Fruit fly (Drosophila melanogaster) whole organism, embryonic: ENCODE data around the gene CG14331.

ENCODE experiments used
- B-H1 ChIP-seq: fragments of 200-800 bp; sonication (Bioruptor generic); IDR thresholded peaks from 3 replicates; pipeline ENCODE4 v1.3.6; 2022; ENCODE audit warnings: missing biosample characterization, missing genetic modification characterization
- CG10267 ChIP-seq: fragments of 200-800 bp; sonication (Bioruptor generic); optimal IDR thresholded peaks from 2 replicates; lab custom pipeline; 2018; ENCODE audit warnings: missing biosample characterization, mild to moderate bottlenecking, missing genetic modification characterization, moderate library complexity
- CG10431 ChIP-seq: fragments of 200-800 bp; sonication (Bioruptor generic); optimal IDR thresholded peaks from 3 replicates; lab custom pipeline; 2018; ENCODE audit warnings: missing biosample characterization, mild to moderate bottlenecking, missing genetic modification characterization
- CG10543 ChIP-seq: fragments of 200-800 bp; sonication (Bioruptor generic); optimal IDR thresholded peaks from 3 replicates; lab custom pipeline; 2017; ENCODE audit warnings: missing biosample characterization, mild to moderate bottlenecking, missing genetic modification characterization, moderate library complexity
- CG11398 ChIP-seq: fragments of 200-800 bp; sonication (Bioruptor generic); optimal IDR thresholded peaks from 2 replicates; lab custom pipeline; 2016; ENCODE audit warnings: missing biosample characterization, missing genetic modification characterization
- CG12071 ChIP-seq: fragments of 200-800 bp; sonication (Bioruptor generic); optimal IDR thresholded peaks from 3 replicates; lab custom pipeline; 2018; ENCODE audit warnings: missing biosample characterization, mild to moderate bottlenecking, missing genetic modification characterization
- CG12155 ChIP-seq: fragments of 200-800 bp; sonication (Bioruptor generic); optimal IDR thresholded peaks from 3 replicates; lab custom pipeline; 2016; ENCODE audit warnings: missing biosample characterization, missing genetic modification characterization
- CG12299 ChIP-seq: fragments of 200-800 bp; sonication (Bioruptor generic); optimal IDR thresholded peaks from 2 replicates; lab custom pipeline; 2018; ENCODE audit warnings: missing biosample characterization, mild to moderate bottlenecking, missing genetic modification characterization
- CG12942 ChIP-seq: fragments of 200-800 bp; sonication (Bioruptor generic); optimal IDR thresholded peaks from 3 replicates; lab custom pipeline; 2016; ENCODE audit warnings: missing biosample characterization, missing genetic modification characterization
- CG1647 ChIP-seq: fragments of 200-800 bp; sonication (Bioruptor generic); optimal IDR thresholded peaks from 3 replicates; lab custom pipeline; 2016; ENCODE audit warnings: missing biosample characterization, missing genetic modification characterization
- CG16815 ChIP-seq: fragments of 200-800 bp; sonication (Bioruptor generic); optimal IDR thresholded peaks from 3 replicates; lab custom pipeline; 2017; ENCODE audit warnings: missing biosample characterization, mild to moderate bottlenecking, missing genetic modification characterization
- CG17802 ChIP-seq: fragments of 200-800 bp; sonication (Bioruptor generic); optimal IDR thresholded peaks from 2 replicates; lab custom pipeline; 2018; ENCODE audit warnings: missing biosample characterization, mild to moderate bottlenecking, missing genetic modification characterization, moderate library complexity
- CG18262 ChIP-seq: fragments of 200-800 bp; optimal IDR thresholded peaks from 3 replicates; lab custom pipeline; 2019; ENCODE audit warnings: missing biosample characterization, mild to moderate bottlenecking, missing genetic modification characterization, moderate library complexity
- CG2889 ChIP-seq: fragments of 200-800 bp; sonication (Bioruptor generic); IDR thresholded peaks from 3 replicates; pipeline ENCODE4 v1.3.6; 2022; ENCODE audit warnings: missing biosample characterization, missing genetic modification characterization
- CG3065 ChIP-seq: fragments of 200-800 bp; sonication (Bioruptor generic); optimal IDR thresholded peaks from 2 replicates; lab custom pipeline; 2016; ENCODE audit warnings: missing biosample characterization, missing genetic modification characterization
- CG31224 ChIP-seq: fragments of 200-800 bp; sonication (Bioruptor generic); IDR thresholded peaks from 2 replicates; pipeline ENCODE4 v1.3.6; 2022; ENCODE audit warnings: missing biosample characterization, missing genetic modification characterization
- CG3281 ChIP-seq: fragments of 200-800 bp; sonication (Bioruptor generic); optimal IDR thresholded peaks from 3 replicates; lab custom pipeline; 2017; ENCODE audit warnings: missing biosample characterization, mild to moderate bottlenecking, missing genetic modification characterization
- CG33213 ChIP-seq: fragments of 200-800 bp; sonication (Bioruptor generic); optimal IDR thresholded peaks from 3 replicates; lab custom pipeline; 2016; ENCODE audit warnings: missing biosample characterization, missing genetic modification characterization
- CG34224 ChIP-seq: fragments of 200-800 bp; sonication (Bioruptor generic); IDR thresholded peaks from 3 replicates; pipeline ENCODE4 v1.3.6; 2022; ENCODE audit warnings: missing biosample characterization, missing genetic modification characterization; ENCODE audit not compliant: partially characterized antibody
- CG4328 ChIP-seq: fragments of 200-800 bp; sonication (Bioruptor generic); optimal IDR thresholded peaks from 3 replicates; lab custom pipeline; 2017; ENCODE audit warnings: missing biosample characterization, missing genetic modification reagents, missing genetic modification characterization
- CG4360 ChIP-seq: fragments of 200-800 bp; sonication (Bioruptor generic); IDR thresholded peaks from 2 replicates; pipeline ENCODE4 v1.3.6; 2022; ENCODE audit warnings: missing biosample characterization, missing genetic modification characterization
- CG4707 ChIP-seq: fragments of 200-800 bp; sonication (Bioruptor generic); optimal IDR thresholded peaks from 2 replicates; lab custom pipeline; 2018; ENCODE audit warnings: missing biosample characterization, mild to moderate bottlenecking, missing genetic modification characterization, moderate library complexity
- CG6175 ChIP-seq: fragments of 200-800 bp; sonication (Bioruptor generic); IDR thresholded peaks from 3 replicates; pipeline ENCODE4 v1.3.6; 2022; ENCODE audit warnings: missing biosample characterization, missing genetic modification characterization
- CG6254 ChIP-seq: fragments of 200-800 bp; sonication (Bioruptor generic); optimal IDR thresholded peaks from 3 replicates; lab custom pipeline; 2017; ENCODE audit warnings: mild to moderate bottlenecking, missing biosample characterization, missing genetic modification reagents, missing genetic modification characterization
- CG6689 ChIP-seq: fragments of 200-800 bp; sonication (Bioruptor generic); IDR thresholded peaks from 2 replicates; pipeline ENCODE4 v1.3.6; 2022; ENCODE audit warnings: missing biosample characterization, missing genetic modification characterization
- CG8089 ChIP-seq: fragments of 200-800 bp; sonication (Bioruptor generic); optimal IDR thresholded peaks from 3 replicates; lab custom pipeline; 2016; ENCODE audit warnings: missing biosample characterization, missing genetic modification characterization
- CG8388 ChIP-seq: fragments of 200-800 bp; sonication (Bioruptor generic); optimal IDR thresholded peaks from 2 replicates; lab custom pipeline; 2019; ENCODE audit warnings: missing biosample characterization, mild to moderate bottlenecking, missing genetic modification characterization, moderate library complexity
- Chrac-16 ChIP-seq: fragments of 200-800 bp; sonication (Bioruptor generic); optimal IDR thresholded peaks from 3 replicates; lab custom pipeline; 2016; ENCODE audit warnings: missing biosample characterization, missing genetic modification characterization
- Dek ChIP-seq: fragments of 200-800 bp; sonication (Bioruptor generic); optimal IDR thresholded peaks from 3 replicates; lab custom pipeline; 2019; ENCODE audit warnings: missing biosample characterization, mild to moderate bottlenecking, missing genetic modification characterization, moderate library complexity
- Fer3 ChIP-seq: fragments of 200-800 bp; sonication (Bioruptor generic); optimal IDR thresholded peaks from 2 replicates; lab custom pipeline; 2018; ENCODE audit warnings: missing biosample characterization, mild to moderate bottlenecking, missing genetic modification characterization, moderate library complexity
- Nf-YC ChIP-seq: fragments of 200-800 bp; optimal IDR thresholded peaks from 3 replicates; lab custom pipeline; 2019; ENCODE audit warnings: missing biosample characterization, mild to moderate bottlenecking, missing genetic modification characterization, moderate library complexity
- Oaz ChIP-seq: fragments of 200-800 bp; sonication (Bioruptor generic); IDR thresholded peaks from 2 replicates; pipeline ENCODE4 v1.3.6; 2022; ENCODE audit warnings: missing biosample characterization, missing genetic modification characterization
- Optix ChIP-seq: fragments of 200-800 bp; sonication (Bioruptor generic); IDR thresholded peaks from 3 replicates; pipeline ENCODE4 v1.3.6; 2022; ENCODE audit warnings: missing biosample characterization, missing genetic modification characterization
- PHDP ChIP-seq: fragments of 200-800 bp; sonication (Bioruptor generic); optimal IDR thresholded peaks from 3 replicates; lab custom pipeline; 2018; ENCODE audit warnings: missing biosample characterization, mild to moderate bottlenecking, missing genetic modification characterization, moderate library complexity
- YL-1 ChIP-seq: fragments of 200-800 bp; sonication (Bioruptor generic); optimal IDR thresholded peaks from 3 replicates; lab custom pipeline; 2017; ENCODE audit warnings: missing biosample characterization, mild to moderate bottlenecking, missing genetic modification characterization
- btn ChIP-seq: fragments of 200-800 bp; sonication (Bioruptor generic); optimal IDR thresholded peaks from 2 replicates; lab custom pipeline; 2016; ENCODE audit warnings: missing biosample characterization, missing genetic modification characterization
- cad ChIP-seq: fragments of >200 bp; optimal IDR thresholded peaks from 2 replicates; lab custom pipeline; 2017; ENCODE audit warnings: missing biosample characterization, missing genetic modification characterization
- chn ChIP-seq: fragments of 200-800 bp; sonication (Bioruptor generic); optimal IDR thresholded peaks from 2 replicates; lab custom pipeline; 2016; ENCODE audit warnings: missing biosample characterization, missing genetic modification characterization
- corto ChIP-seq: fragments of 200-800 bp; sonication (Bioruptor generic); optimal IDR thresholded peaks from 2 replicates; lab custom pipeline; 2016; ENCODE audit warnings: missing biosample characterization, mild to moderate bottlenecking, missing genetic modification characterization, moderate library complexity
- dati ChIP-seq: fragments of 200-800 bp; sonication (Bioruptor generic); IDR thresholded peaks from 2 replicates; pipeline ENCODE4 v1.3.6; 2022; ENCODE audit warnings: missing biosample characterization, missing genetic modification characterization
- dmrt11E ChIP-seq: fragments of 200-800 bp; sonication (Bioruptor generic); optimal IDR thresholded peaks from 3 replicates; lab custom pipeline; 2018; ENCODE audit warnings: missing biosample characterization, mild to moderate bottlenecking, missing genetic modification characterization, moderate library complexity
- dmrt99B ChIP-seq: fragments of 200-800 bp; sonication (Bioruptor generic); optimal IDR thresholded peaks from 2 replicates; lab custom pipeline; 2018; ENCODE audit warnings: missing biosample characterization, mild to moderate bottlenecking, missing genetic modification characterization, moderate library complexity
- en ChIP-seq: fragments of 200-800 bp; sonication (Bioruptor generic); optimal IDR thresholded peaks from 2 replicates; lab custom pipeline; 2016; ENCODE audit warnings: missing biosample characterization, missing genetic modification characterization
- eve ChIP-seq, 2 experiments: fragments of >200 bp; optimal IDR thresholded peaks; 2 replicates each; lab custom pipeline; 2017; ENCODE audit warnings: missing biosample characterization in 2 of 2, missing genetic modification characterization in 2 of 2
- grau ChIP-seq: fragments of 200-800 bp; optimal IDR thresholded peaks from 3 replicates; lab custom pipeline; 2019; ENCODE audit warnings: missing biosample characterization, mild to moderate bottlenecking, missing genetic modification characterization, moderate library complexity
- hkb ChIP-seq, 2 experiments: fragments of 200-800 bp in 1 of 2; fragments of >200 bp in 1 of 2; sonication (Bioruptor generic) in 1 of 2; IDR thresholded peaks in 1 of 2; optimal IDR thresholded peaks in 1 of 2; 2 replicates each; pipeline versions ENCODE4 v1.3.6 to Lab custom; 2017 to 2022; ENCODE audit warnings: missing biosample characterization in 1 of 2, missing genetic modification characterization in 1 of 2
- luna ChIP-seq: fragments of 200-800 bp; sonication (Bioruptor generic); optimal IDR thresholded peaks from 2 replicates; lab custom pipeline; 2016; ENCODE audit warnings: missing biosample characterization, missing genetic modification characterization
- pita ChIP-seq: fragments of 200-800 bp; sonication (Bioruptor generic); optimal IDR thresholded peaks from 2 replicates; lab custom pipeline; 2017; ENCODE audit warnings: missing biosample characterization, mild to moderate bottlenecking, missing genetic modification characterization
- slp2 ChIP-seq: fragments of 200-800 bp; sonication (Bioruptor generic); optimal IDR thresholded peaks from 2 replicates; lab custom pipeline; 2016; ENCODE audit warnings: missing biosample characterization, missing genetic modification characterization
- unpg ChIP-seq: fragments of 200-800 bp; sonication (Bioruptor generic); optimal IDR thresholded peaks from 3 replicates; lab custom pipeline; 2018; ENCODE audit warnings: missing biosample characterization, mild to moderate bottlenecking, missing genetic modification characterization, moderate library complexity

The CG14331 gene

dm6 chr3R:17391313-17391845, 49.1 kb downstream of the CG14331 start, which contains the start of the genes Brf and sds22 (continued):
- TF ChIP-seq eve (GFP tag; optimal IDR thresholded peaks at IDR 0.05; lab: Kevin White, UChicago) (peak in 1 of 2 experiments; percentile 95), unpg (peak; percentile 96), cad (GFP tag; lab: Kevin White, UChicago) (no peak), CG8388 (GFP tag; lab: Kevin White, UChicago) (peak; percentile 93), dmrt11E (peak; percentile 96), CG10431 (GFP tag; lab: Kevin White, UChicago) (peak; percentile 76), Dek (tag; lab: Kevin White, UChicago) (peak; percentile 93), CG12942 (peak; percentile 95), CG3065 (peak; percentile 93), CG12071 (GFP tag; lab: Kevin White, UChicago) (peak; percentile 72), CG10267 (tag; lab: Kevin White, UChicago) (peak; percentile 100), Oaz (GFP tag; lab: Robert Waterston, UW) (peak; percentile 84), slp2 (GFP tag; lab: Kevin White, UChicago) (peak; percentile 93), dati (GFP tag; lab: Robert Waterston, UW) (peak; percentile 77), Optix (GFP tag; lab: Robert Waterston, UW) (peak; percentile 58; the same call in 2 of the 3 replicates), en (GFP tag; lab: Kevin White, UChicago) (peak; percentile 83), grau (tag; lab: Kevin White, UChicago) (peak; percentile 95), CG31224 (peak; percentile 83), CG1647 (peak; percentile 95), CG17802 (peak; percentile 81), CG33213 (GFP tag; lab: Kevin White, UChicago) (peak; percentile 94), Fer3 (tag; lab: Kevin White, UChicago) (peak; percentile 94), CG4328 (peak; percentile 95), CG4707 (GFP tag; lab: Kevin White, UChicago) (peak; percentile 54), CG10543 (GFP tag; lab: Kevin White, UChicago) (peak; percentile 97), CG3281 (GFP tag; lab: Kevin White, UChicago) (peak; percentile 94), YL-1 (GFP tag; lab: Kevin White, UChicago) (peak; percentile 80), PHDP (tag; lab: Kevin White, UChicago) (peak; percentile 95), CG34224 (GFP tag; lab: Robert Waterston, UW) (peak; percentile 53; the same call in 1 of the 3 replicates), CG16815 (GFP tag; lab: Kevin White, UChicago) (peak; percentile 95), CG18262 (tag; lab: Kevin White, UChicago) (peak; percentile 94), Chrac-16 (GFP tag; lab: Kevin White, UChicago) (peak; percentile 98), CG6254 (GFP tag; lab: Kevin White, UChicago) (peak; percentile 78), CG6175 (GFP tag; lab: Robert Waterston, UW) (peak; percentile 84), CG4360 (GFP tag; lab: Robert Waterston, UW) (peak; percentile 52), dmrt99B (tag; lab: Kevin White, UChicago) (peak; percentile 93), hkb (optimal IDR thresholded peaks at IDR 0.05; lab: Kevin White, UChicago) (no peak), hkb (GFP tag; IDR thresholded peaks at IDR 0.05; lab: Robert Waterston, UW) (peak; percentile 91), chn (peak; percentile 97), CG2889 (GFP tag; lab: Robert Waterston, UW) (peak; percentile 91), CG12299 (peak; percentile 90), CG8089 (GFP tag; lab: Kevin White, UChicago) (peak; percentile 93), CG6689 (GFP tag; lab: Robert Waterston, UW) (peak; percentile 99), luna (GFP tag; lab: Kevin White, UChicago) (peak; percentile 93), CG12155 (GFP tag; lab: Kevin White, UChicago) (peak; percentile 96), pita (no peak), CG11398 (GFP tag; lab: Kevin White, UChicago) (peak; percentile 90), Nf-YC (tag; lab: Kevin White, UChicago) (peak; percentile 89), corto (GFP tag; lab: Kevin White, UChicago) (peak; percentile 85), btn (GFP tag; lab: Kevin White, UChicago) (peak; percentile 84), B-H1 (GFP tag; lab: Robert Waterston, UW) (peak; percentile 85)
